Fruit fly (Drosophila melanogaster) whole organism, prepupa: Measurements from ENCODE around the gene Ctps.
A peak's percentile ranks its signal among the peaks of the same experiment; 100 is the strongest.

Experiments
- Blimp-1 ChIP-seq: fragments of 200-800 bp; sonication (Bioruptor generic); optimal IDR thresholded peaks from 3 replicates; lab custom pipeline; 2017; ENCODE audit warnings: missing biosample characterization, missing genetic modification characterization, mild to moderate bottlenecking, moderate library complexity, missing genetic modification reagents
- CG8632 ChIP-seq: fragments of 200-800 bp; sonication (Bioruptor generic); optimal IDR thresholded peaks from 3 replicates; lab custom pipeline; 2016; ENCODE audit warnings: missing biosample characterization, missing genetic modification characterization
- Ets96B ChIP-seq: fragments of 200-800 bp; optimal IDR thresholded peaks from 2 replicates; lab custom pipeline; 2019; ENCODE audit warnings: missing biosample characterization, mild to moderate bottlenecking, missing genetic modification characterization, moderate library complexity
- Gug ChIP-seq: fragments of 200-800 bp; sonication (Bioruptor generic); IDR thresholded peaks from 2 replicates; pipeline ENCODE4 v1.3.6; 2022; ENCODE audit warnings: missing biosample characterization, missing genetic modification characterization
- vri ChIP-seq: fragments of 200-800 bp; sonication (Bioruptor generic); optimal IDR thresholded peaks from 3 replicates; lab custom pipeline; 2016; ENCODE audit warnings: missing biosample characterization, mild to moderate bottlenecking, missing genetic modification characterization

dm6 chr3L:15140268-15140957 lies 42.7 kb downstream of the Ctps start:
- TF ChIP-seq Gug (GFP tag; lab: Robert Waterston, UW): no peak
- no peak for TF ChIP-seq Ets96B (tag; lab: Kevin White, UChicago)
- no peak for TF ChIP-seq CG8632
- peak; percentile 96 for TF ChIP-seq vri (GFP tag; lab: Kevin White, UChicago)
- no peak for TF ChIP-seq Blimp-1 (GFP tag; lab: Kevin White, UChicago)
